Worm (Caenorhabditis elegans): Measurements from ENCODE around the gene Y38F2AR.3.

The Y38F2AR.3 gene

ce11 chrIV:2383713-2384112, at the start of gene Y38F2AR.3:
Y38F2AR.3 (plus strand) TSS chrIV:2384013.
- TF ChIP-seq unc-39 (tag; optimal IDR thresholded peaks at IDR 0.05) (no peak), snpc-4 (tag; optimal IDR thresholded peaks at IDR 0.05) (no peak), drap-1 (GFP tag; optimal IDR thresholded peaks at IDR 0.05) (no peak), unc-120 (tag; optimal IDR thresholded peaks at IDR 0.05; ENCODE audit: poor library complexity, severe bottlenecking) (no peak), hlh-1 (tag; optimal IDR thresholded peaks at IDR 0.05) (no peak), nhr-237 (tag; optimal IDR thresholded peaks at IDR 0.05) (no peak), lin-32 (GFP tag; optimal IDR thresholded peaks at IDR 0.05) (no peak), elt-3 (tag; optimal IDR thresholded peaks at IDR 0.05) (no peak), M03D4.4 (tag; optimal IDR thresholded peaks at IDR 0.05) (no peak), mab-5 (tag; optimal IDR thresholded peaks at IDR 0.05) (no peak), nhr-12 (tag; optimal IDR thresholded peaks at IDR 0.05) (no peak), nhr-2 (tag; optimal IDR thresholded peaks at IDR 0.05) (no peak), flh-1 (GFP tag; optimal IDR thresholded peaks at IDR 0.05) (no peak), elt-1 (tag; optimal IDR thresholded peaks at IDR 0.05; ENCODE audit: borderline replicate concordance, insufficient read depth) (no peak)

- no peak for TF ChIP-seq lin-32 (GFP tag; optimal IDR thresholded peaks at IDR 0.05)
- peak; percentile 13 for TF ChIP-seq lin-13 (tag; optimal IDR thresholded peaks at IDR 0.05)
- TF ChIP-seq ztf-11 (tag; optimal IDR thresholded peaks at IDR 0.05): no peak
- TF ChIP-seq ces-1 (GFP tag; optimal IDR thresholded peaks at IDR 0.05): peak; percentile 81
- TF ChIP-seq nhr-2 (tag; optimal IDR thresholded peaks at IDR 0.05): no peak
- no peak for TF ChIP-seq ham-2 (GFP tag; optimal IDR thresholded peaks at IDR 0.05)
- TF ChIP-seq M03D4.4 (tag; optimal IDR thresholded peaks at IDR 0.05): no peak
- TF ChIP-seq elt-1 (tag; optimal IDR thresholded peaks at IDR 0.05; ENCODE audit: borderline replicate concordance, insufficient read depth): no peak
- no peak for TF ChIP-seq nhr-237 (tag; optimal IDR thresholded peaks at IDR 0.05)
- no peak for TF ChIP-seq unc-39 (tag; optimal IDR thresholded peaks at IDR 0.05)
- TF ChIP-seq drap-1 (GFP tag; optimal IDR thresholded peaks at IDR 0.05): no peak
- peak; percentile 28 for TF ChIP-seq mep-1 (tag; optimal IDR thresholded peaks at IDR 0.05)
- TF ChIP-seq tbx-8 (GFP tag; optimal IDR thresholded peaks at IDR 0.05): no peak
- TF ChIP-seq mab-5 (tag; optimal IDR thresholded peaks at IDR 0.05): no peak
- no peak for TF ChIP-seq ceh-39 (tag; optimal IDR thresholded peaks at IDR 0.05)
- TF ChIP-seq ceh-43 (GFP tag; optimal IDR thresholded peaks at IDR 0.05): no peak
- TF ChIP-seq unc-120 (tag; optimal IDR thresholded peaks at IDR 0.05; ENCODE audit: poor library complexity, severe bottlenecking): no peak
- no peak for TF ChIP-seq cnd-1 (tag; optimal IDR thresholded peaks at IDR 0.05)
- no peak for TF ChIP-seq sptf-1 (tag; optimal IDR thresholded peaks at IDR 0.05)
Measured at ce11 chrIV:2348862-2349321, 34.9 kb upstream of the Y38F2AR.3 start, which contains the start of the genes ppgn-1 and tftc-1. ppgn-1 (minus strand) TSS chrIV:2348912. tftc-1 (plus strand) TSS chrIV:2349271.

- TF ChIP-seq ceh-39 (tag; optimal IDR thresholded peaks at IDR 0.05) (no peak), elt-1 (tag; optimal IDR thresholded peaks at IDR 0.05; ENCODE audit: borderline replicate concordance, insufficient read depth) (no peak), nhr-76 (tag; optimal IDR thresholded peaks at IDR 0.05) (no peak), unc-62 (GFP tag; optimal IDR thresholded peaks at IDR 0.05) (no peak), snpc-4 (tag; optimal IDR thresholded peaks at IDR 0.05) (no peak), lin-32 (GFP tag; optimal IDR thresholded peaks at IDR 0.05) (no peak)
Measured at ce11 chrIV:2387970-2388705, 4.3 kb downstream of the Y38F2AR.3 start, which contains the start of gene sec-61.B. sec-61.B (minus strand) TSS chrIV:2388675.

ce11 chrIV:2388949-2389495, 5.2 kb downstream of the Y38F2AR.3 start, which contains the start of gene trap-3:
trap-3 (plus strand) TSS chrIV:2389445.
- TF ChIP-seq nhr-28 (tag; optimal IDR thresholded peaks at IDR 0.05) (no peak), mep-1 (tag; optimal IDR thresholded peaks at IDR 0.05) (peak; percentile 93), drap-1 (GFP tag; optimal IDR thresholded peaks at IDR 0.05) (peak; percentile 76), mls-2 (tag; optimal IDR thresholded peaks at IDR 0.05) (peak; percentile 34), pha-4 (tag; optimal IDR thresholded peaks at IDR 0.05) (peak; percentile 99), ceh-39 (tag; optimal IDR thresholded peaks at IDR 0.05) (peak; percentile 74), ces-1 (GFP tag; optimal IDR thresholded peaks at IDR 0.05) (peak; percentile 53), lin-13 (tag; optimal IDR thresholded peaks at IDR 0.05) (peak; percentile 99), sptf-1 (tag; optimal IDR thresholded peaks at IDR 0.05) (peak; percentile 80), elt-3 (tag; optimal IDR thresholded peaks at IDR 0.05) (peak; percentile 53), ceh-43 (GFP tag; optimal IDR thresholded peaks at IDR 0.05) (peak; percentile 25), lin-32 (GFP tag; optimal IDR thresholded peaks at IDR 0.05) (no peak), ceh-83 (GFP tag; optimal IDR thresholded peaks at IDR 0.05) (no peak), nhr-2 (tag; optimal IDR thresholded peaks at IDR 0.05) (peak; percentile 14), nhr-237 (tag; optimal IDR thresholded peaks at IDR 0.05) (peak; percentile 93), zip-8 (tag; optimal IDR thresholded peaks at IDR 0.05) (no peak), ham-2 (GFP tag; optimal IDR thresholded peaks at IDR 0.05) (peak; percentile 72), M03D4.4 (tag; optimal IDR thresholded peaks at IDR 0.05) (peak; percentile 82), bed-3 (GFP tag; optimal IDR thresholded peaks at IDR 0.05) (no peak), unc-120 (tag; optimal IDR thresholded peaks at IDR 0.05; ENCODE audit: poor library complexity, severe bottlenecking) (peak; percentile 72), tbx-8 (GFP tag; optimal IDR thresholded peaks at IDR 0.05) (peak; percentile 16), ztf-11 (tag; optimal IDR thresholded peaks at IDR 0.05) (peak; percentile 32), cnd-1 (tag; optimal IDR thresholded peaks at IDR 0.05) (peak; percentile 78), nhr-12 (tag; optimal IDR thresholded peaks at IDR 0.05) (peak; percentile 76), unc-62 (GFP tag; optimal IDR thresholded peaks at IDR 0.05) (peak; percentile 58), hlh-1 (tag; optimal IDR thresholded peaks at IDR 0.05) (peak; percentile 46), blmp-1 (tag; optimal IDR thresholded peaks at IDR 0.05) (no peak), lsy-2 (tag; optimal IDR thresholded peaks at IDR 0.05) (peak; percentile 93)

All from whole organism, mixed stage, embryonic.